Fruit fly (Drosophila melanogaster): ENCODE results near the gene CG11162.

The CG11162 gene

dm6 chrX:13679565-13679964 lies 2.9 kb downstream of the CG11162 start (continued):
- TF ChIP-seq ro (GFP tag; IDR thresholded peaks at IDR 0.05), result no peak
- TF ChIP-seq ci (GFP tag; IDR thresholded peaks at IDR 0.05), result no peak
- no peak for TF ChIP-seq tio (GFP tag; optimal IDR thresholded peaks at IDR 0.05)
- no peak for TF ChIP-seq HLH4C (GFP tag; IDR thresholded peaks at IDR 0.05; ENCODE audit: partially characterized antibody)
- TF ChIP-seq CG4820 (GFP tag; optimal IDR thresholded peaks at IDR 0.05), result no peak
- no peak for TF ChIP-seq sna (GFP tag; IDR thresholded peaks at IDR 0.05; ENCODE audit: partially characterized antibody)
- TF ChIP-seq CG9437 (GFP tag; optimal IDR thresholded peaks at IDR 0.05), result no peak
- TF ChIP-seq Lim3 (GFP tag; IDR thresholded peaks at IDR 0.05), result no peak
- TF ChIP-seq Aef1 (GFP tag; IDR thresholded peaks at IDR 0.05), result no peak
- no peak for TF ChIP-seq HmgZ (tag; optimal IDR thresholded peaks at IDR 0.05)
- no peak for TF ChIP-seq H15 (GFP tag; IDR thresholded peaks at IDR 0.05)
- TF ChIP-seq CG32767 (GFP tag; IDR thresholded peaks at IDR 0.05), result 0 out of 2 replicates have a peak, but pooled peaks have one; percentile 10
- TF ChIP-seq Spps (tag; optimal IDR thresholded peaks at IDR 0.05), result no peak
- TF ChIP-seq Hsf (GFP tag; optimal IDR thresholded peaks at IDR 0.05), result no peak
- no peak for TF ChIP-seq D19B (GFP tag; optimal IDR thresholded peaks at IDR 0.05)
- no peak for TF ChIP-seq jumu (GFP tag; optimal IDR thresholded peaks at IDR 0.05)
- TF ChIP-seq Drgx (GFP tag; IDR thresholded peaks at IDR 0.05), result peak; percentile 67
- no peak for TF ChIP-seq fd102C (GFP tag; optimal IDR thresholded peaks at IDR 0.05)
- peak; percentile 61 for TF ChIP-seq row (GFP tag; IDR thresholded peaks at IDR 0.05)
- TF ChIP-seq hth (optimal IDR thresholded peaks at IDR 0.05), result no peak
- no peak for TF ChIP-seq Opbp (GFP tag; IDR thresholded peaks at IDR 0.05; ENCODE audit: partially characterized antibody)
- TF ChIP-seq Camta (GFP tag; optimal IDR thresholded peaks at IDR 0.05), result no peak
- TF ChIP-seq CG17385 (GFP tag; optimal IDR thresholded peaks at IDR 0.05), result no peak
- TF ChIP-seq kah (GFP tag; optimal IDR thresholded peaks at IDR 0.05), result no peak
- TF ChIP-seq emc (GFP tag; optimal IDR thresholded peaks at IDR 0.05), result no peak
- no peak for TF ChIP-seq CG6175 (GFP tag; IDR thresholded peaks at IDR 0.05)
- TF ChIP-seq lola (GFP tag; optimal IDR thresholded peaks at IDR 0.05), result peak in 1 of 3 experiments; percentile 44
- peak; percentile 19 for TF ChIP-seq Fer3 (tag; optimal IDR thresholded peaks at IDR 0.05)
- no peak for TF ChIP-seq Sry-δ (GFP tag; optimal IDR thresholded peaks at IDR 0.05)
- TF ChIP-seq tx (GFP tag; optimal IDR thresholded peaks at IDR 0.05), result no peak
- no peak for TF ChIP-seq MTF-1 (GFP tag; optimal IDR thresholded peaks at IDR 0.05; ENCODE audit: borderline replicate concordance)
- no peak for TF ChIP-seq CG10654 (GFP tag; optimal IDR thresholded peaks at IDR 0.05)
- peak; percentile 21 for TF ChIP-seq nmo (GFP tag; optimal IDR thresholded peaks at IDR 0.05)
- TF ChIP-seq CG14860 (GFP tag; IDR thresholded peaks at IDR 0.05; ENCODE audit: partially characterized antibody), result no peak
- TF ChIP-seq mirr (GFP tag; optimal IDR thresholded peaks at IDR 0.05), result no peak
- peak; percentile 39 for TF ChIP-seq CG3281 (GFP tag; optimal IDR thresholded peaks at IDR 0.05)
- TF ChIP-seq chm (GFP tag; IDR thresholded peaks at IDR 0.05), result no peak
- TF ChIP-seq tup (GFP tag; optimal IDR thresholded peaks at IDR 0.05), result no peak
- TF ChIP-seq slbo (GFP tag; IDR thresholded peaks at IDR 0.05), result peak; percentile 13; the same call in 1 of the 2 replicates
- no peak for TF ChIP-seq CG4360 (GFP tag; IDR thresholded peaks at IDR 0.05)
- no peak for TF ChIP-seq CG13624 (GFP tag; optimal IDR thresholded peaks at IDR 0.05)
- TF ChIP-seq kni (GFP tag; optimal IDR thresholded peaks at IDR 0.05), result no peak
- TF ChIP-seq CG6791 (GFP tag; IDR thresholded peaks at IDR 0.05; ENCODE audit: partially characterized antibody), result no peak
- no peak for TF ChIP-seq CG15011 (GFP tag; optimal IDR thresholded peaks at IDR 0.05)
- TF ChIP-seq H2.0 (GFP tag; IDR thresholded peaks at IDR 0.05), result 0 out of 2 replicates have a peak, but pooled peaks have one; percentile 15
- peak; percentile 62 for TF ChIP-seq Sox102F (GFP tag; optimal IDR thresholded peaks at IDR 0.05)
- no peak for TF ChIP-seq CG12155 (GFP tag; optimal IDR thresholded peaks at IDR 0.05)
- TF ChIP-seq CG15601 (tag; optimal IDR thresholded peaks at IDR 0.05), result no peak
- no peak for TF ChIP-seq prd (optimal IDR thresholded peaks at IDR 0.05)
- TF ChIP-seq prd (GFP tag; IDR thresholded peaks at IDR 0.05), result peak; percentile 57
- no peak for TF ChIP-seq Atf-2 (GFP tag; optimal IDR thresholded peaks at IDR 0.05)
- no peak for TF ChIP-seq CG31224 (GFP tag; IDR thresholded peaks at IDR 0.05)
